Fruit fly (Drosophila melanogaster) Kc167 (cell line): ENCODE data around the gene Jon25Bi.

ENCODE experiments used
- Myc ChIP-seq: fragments of >200 bp; optimal IDR thresholded peaks from 2 replicates; lab custom pipeline; 2017; ENCODE audit warnings: missing external identifiers
- Sin3A ChIP-seq: fragments of >200 bp; optimal IDR thresholded peaks from 2 replicates; lab custom pipeline; 2018; ENCODE audit warnings: missing external identifiers
- h ChIP-seq: fragments of >200 bp; optimal IDR thresholded peaks from 3 replicates; lab custom pipeline; 2018; ENCODE audit warnings: missing external identifiers
- insv ChIP-seq: fragments of >200 bp; optimal IDR thresholded peaks from 3 replicates; lab custom pipeline; 2018; ENCODE audit warnings: missing external identifiers

dm6 chr2L:4905365-4906280 lies 49.3 kb downstream of the Jon25Bi start:
- TF ChIP-seq Sin3A (lab: Kevin White, UChicago) (no peak), insv (lab: Kevin White, UChicago) (no peak), Myc (lab: Kevin White, UChicago) (no peak), h (lab: Kevin White, UChicago) (no peak)
